Fruit fly (Drosophila melanogaster) whole organism, embryonic: ENCODE results near the gene IKKbeta.

ENCODE experiments used
- ATbp ChIP-seq: fragments of 200-800 bp; sonication (Bioruptor generic); optimal IDR thresholded peaks from 2 replicates; lab custom pipeline; 2017; ENCODE audit warnings: missing biosample characterization, mild to moderate bottlenecking, missing genetic modification characterization, missing genetic modification reagents
- Abd-B ChIP-seq: fragments of 200-800 bp; sonication (Bioruptor generic); optimal IDR thresholded peaks from 2 replicates; lab custom pipeline; 2018; ENCODE audit warnings: missing biosample characterization, mild to moderate bottlenecking, missing genetic modification characterization, moderate library complexity
- CG10366 ChIP-seq: fragments of 200-800 bp; sonication (Bioruptor generic); IDR thresholded peaks from 2 replicates; pipeline ENCODE4 v1.3.6; 2022; ENCODE audit warnings: missing biosample characterization, missing genetic modification characterization
- CG10565 ChIP-seq: fragments of 200-800 bp; sonication (Bioruptor generic); optimal IDR thresholded peaks from 3 replicates; lab custom pipeline; 2016; ENCODE audit warnings: missing biosample characterization, mild to moderate bottlenecking, missing genetic modification characterization
- CG10959 ChIP-seq: fragments of 200-800 bp; sonication (Bioruptor generic); IDR thresholded peaks from 2 replicates; pipeline ENCODE4 v1.3.6; 2022; ENCODE audit warnings: missing biosample characterization, missing genetic modification characterization
- CG11247 ChIP-seq: fragments of 200-800 bp; sonication (Bioruptor generic); IDR thresholded peaks from 2 replicates; pipeline ENCODE4 v1.3.6; 2022; ENCODE audit warnings: missing biosample characterization, missing genetic modification characterization
- CG11456 ChIP-seq: fragments of 200-800 bp; sonication (Bioruptor generic); IDR thresholded peaks from 3 replicates; pipeline ENCODE4 v1.3.6; 2022; ENCODE audit warnings: missing biosample characterization, missing genetic modification characterization
- CG12071 ChIP-seq: fragments of 200-800 bp; sonication (Bioruptor generic); optimal IDR thresholded peaks from 3 replicates; lab custom pipeline; 2018; ENCODE audit warnings: missing biosample characterization, mild to moderate bottlenecking, missing genetic modification characterization
- CG13123 ChIP-seq: fragments of 200-800 bp; sonication (Bioruptor generic); optimal IDR thresholded peaks from 2 replicates; lab custom pipeline; 2016; ENCODE audit warnings: missing biosample characterization, missing genetic modification characterization
- CG13287 ChIP-seq: fragments of 200-800 bp; sonication (Bioruptor generic); IDR thresholded peaks from 2 replicates; pipeline ENCODE4 v1.3.6; 2022; ENCODE audit warnings: missing biosample characterization, missing genetic modification characterization; ENCODE audit not compliant: partially characterized antibody
- CG14710 ChIP-seq: fragments of 200-800 bp; sonication (Bioruptor generic); optimal IDR thresholded peaks from 3 replicates; lab custom pipeline; 2019; ENCODE audit warnings: missing biosample characterization, mild to moderate bottlenecking, missing genetic modification characterization, moderate library complexity
- CG1647 ChIP-seq: fragments of 200-800 bp; sonication (Bioruptor generic); optimal IDR thresholded peaks from 3 replicates; lab custom pipeline; 2016; ENCODE audit warnings: missing biosample characterization, missing genetic modification characterization
- CG2889 ChIP-seq: fragments of 200-800 bp; sonication (Bioruptor generic); IDR thresholded peaks from 3 replicates; pipeline ENCODE4 v1.3.6; 2022; ENCODE audit warnings: missing biosample characterization, missing genetic modification characterization
- CG32532 ChIP-seq: fragments of 200-800 bp; sonication (Bioruptor generic); IDR thresholded peaks from 2 replicates; pipeline ENCODE4 v1.3.6; 2022; ENCODE audit warnings: missing biosample characterization, missing genetic modification characterization
- CG4424 ChIP-seq: fragments of 200-800 bp; sonication (Bioruptor generic); optimal IDR thresholded peaks from 3 replicates; lab custom pipeline; 2016; ENCODE audit warnings: missing biosample characterization, missing genetic modification characterization
- CG7556 ChIP-seq: fragments of 200-800 bp; sonication (Bioruptor generic); optimal IDR thresholded peaks from 2 replicates; lab custom pipeline; 2017; ENCODE audit warnings: missing biosample characterization, mild to moderate bottlenecking, missing genetic modification characterization
- CG8765 ChIP-seq: fragments of 200-800 bp; sonication (Bioruptor generic); IDR thresholded peaks from 2 replicates; pipeline ENCODE4 v1.3.6; 2022; ENCODE audit warnings: missing biosample characterization, missing genetic modification characterization
- CG9609 ChIP-seq: fragments of 200-800 bp; sonication (Bioruptor generic); optimal IDR thresholded peaks from 3 replicates; lab custom pipeline; 2016; ENCODE audit warnings: missing biosample characterization, missing genetic modification characterization
- CG9932 ChIP-seq: fragments of 200-800 bp; sonication (Bioruptor generic); IDR thresholded peaks from 2 replicates; pipeline ENCODE4 v1.3.6; 2022; ENCODE audit warnings: missing biosample characterization, missing genetic modification characterization
- D19B ChIP-seq: fragments of 200-800 bp; sonication (Bioruptor generic); optimal IDR thresholded peaks from 2 replicates; lab custom pipeline; 2017; ENCODE audit warnings: missing biosample characterization, mild to moderate bottlenecking, missing genetic modification characterization
- HLH3B ChIP-seq: fragments of 200-800 bp; sonication (Bioruptor generic); IDR thresholded peaks from 2 replicates; pipeline ENCODE4 v1.3.6; 2022; ENCODE audit warnings: missing biosample characterization, missing genetic modification characterization
- Hmx ChIP-seq: fragments of 200-800 bp; sonication (Bioruptor generic); optimal IDR thresholded peaks from 2 replicates; lab custom pipeline; 2016; ENCODE audit warnings: missing biosample characterization, missing genetic modification characterization
- MESR4 ChIP-seq: fragments of 200-800 bp; sonication (Bioruptor generic); optimal IDR thresholded peaks from 2 replicates; lab custom pipeline; 2018; ENCODE audit warnings: missing biosample characterization, mild to moderate bottlenecking, missing genetic modification characterization, moderate library complexity
- Opbp ChIP-seq: fragments of 200-800 bp; sonication (Bioruptor generic); IDR thresholded peaks from 3 replicates; pipeline ENCODE4 v1.3.6; 2022; ENCODE audit warnings: missing biosample characterization, missing genetic modification characterization; ENCODE audit not compliant: partially characterized antibody
- Spps ChIP-seq: fragments of 200-800 bp; sonication (Bioruptor generic); optimal IDR thresholded peaks from 2 replicates; lab custom pipeline; 2018; ENCODE audit warnings: missing biosample characterization, mild to moderate bottlenecking, missing genetic modification characterization
- ara ChIP-seq: fragments of 200-800 bp; sonication (Bioruptor generic); IDR thresholded peaks from 2 replicates; pipeline ENCODE4 v1.3.6; 2022; ENCODE audit warnings: missing biosample characterization, missing genetic modification characterization
- ase ChIP-seq: fragments of 200-800 bp; sonication (Bioruptor generic); IDR thresholded peaks from 3 replicates; pipeline ENCODE4 v1.3.6; 2022; ENCODE audit warnings: missing biosample characterization, missing genetic modification characterization
- bigmax ChIP-seq: fragments of 200-800 bp; sonication (Bioruptor generic); optimal IDR thresholded peaks from 2 replicates; lab custom pipeline; 2018; ENCODE audit warnings: missing biosample characterization, mild to moderate bottlenecking, missing genetic modification characterization
- dpn ChIP-seq, 2 experiments: fragments of 200-800 bp; sonication (Bioruptor generic); optimal IDR thresholded peaks; 3 replicates each; lab custom pipeline; 2016; ENCODE audit warnings: missing biosample characterization in 2 of 2, missing genetic modification characterization in 2 of 2
- ewg ChIP-seq: fragments of 200-800 bp; sonication (Bioruptor generic); optimal IDR thresholded peaks from 3 replicates; lab custom pipeline; 2017; ENCODE audit warnings: mild to moderate bottlenecking, missing biosample characterization, missing genetic modification reagents, missing genetic modification characterization
- eyg ChIP-seq: fragments of 200-800 bp; sonication (Bioruptor generic); optimal IDR thresholded peaks from 3 replicates; lab custom pipeline; 2016; ENCODE audit warnings: missing biosample characterization, missing genetic modification characterization
- jing ChIP-seq: fragments of 200-800 bp; sonication (Bioruptor generic); optimal IDR thresholded peaks from 2 replicates; lab custom pipeline; 2018; ENCODE audit warnings: missing biosample characterization, mild to moderate bottlenecking, missing genetic modification characterization
- ken ChIP-seq: fragments of 200-800 bp; sonication (Bioruptor generic); IDR thresholded peaks from 3 replicates; pipeline ENCODE4 v1.3.6; 2022; ENCODE audit warnings: missing biosample characterization, missing genetic modification characterization
- lilli ChIP-seq: fragments of 200-800 bp; sonication (Bioruptor generic); optimal IDR thresholded peaks from 3 replicates; lab custom pipeline; 2016; ENCODE audit warnings: missing biosample characterization, missing genetic modification characterization
- mld ChIP-seq: fragments of 200-800 bp; sonication (Bioruptor generic); IDR thresholded peaks from 3 replicates; pipeline ENCODE4 v1.3.6; 2022; ENCODE audit warnings: missing biosample characterization, missing genetic modification characterization; ENCODE audit not compliant: partially characterized antibody
- sens ChIP-seq: fragments of 200-800 bp; sonication (Bioruptor generic); peaks from one replicate; lab custom pipeline; 2016; ENCODE audit warnings: missing biosample characterization, missing genetic modification characterization
- slp2 ChIP-seq: fragments of 200-800 bp; sonication (Bioruptor generic); optimal IDR thresholded peaks from 2 replicates; lab custom pipeline; 2016; ENCODE audit warnings: missing biosample characterization, missing genetic modification characterization
- ssp ChIP-seq: fragments of 200-800 bp; sonication (Bioruptor generic); IDR thresholded peaks from 2 replicates; pipeline ENCODE4 v1.3.6; 2022; ENCODE audit warnings: missing biosample characterization, missing genetic modification characterization
- tin ChIP-seq: fragments of 200-800 bp; sonication (Bioruptor generic); optimal IDR thresholded peaks from 3 replicates; lab custom pipeline; 2016; ENCODE audit warnings: missing biosample characterization, missing genetic modification characterization
- ttk ChIP-seq: fragments of 200-800 bp; sonication (Bioruptor generic); IDR thresholded peaks from 2 replicates; pipeline ENCODE4 v2.1.2; 2022; ENCODE audit warnings: missing biosample characterization, missing genetic modification characterization
- zen2 ChIP-seq: fragments of 200-800 bp; sonication (Bioruptor generic); IDR thresholded peaks from 3 replicates; pipeline ENCODE4 v1.3.6; 2022; ENCODE audit warnings: missing biosample characterization, missing genetic modification characterization; ENCODE audit not compliant: partially characterized antibody

The IKKbeta gene

DNA sequence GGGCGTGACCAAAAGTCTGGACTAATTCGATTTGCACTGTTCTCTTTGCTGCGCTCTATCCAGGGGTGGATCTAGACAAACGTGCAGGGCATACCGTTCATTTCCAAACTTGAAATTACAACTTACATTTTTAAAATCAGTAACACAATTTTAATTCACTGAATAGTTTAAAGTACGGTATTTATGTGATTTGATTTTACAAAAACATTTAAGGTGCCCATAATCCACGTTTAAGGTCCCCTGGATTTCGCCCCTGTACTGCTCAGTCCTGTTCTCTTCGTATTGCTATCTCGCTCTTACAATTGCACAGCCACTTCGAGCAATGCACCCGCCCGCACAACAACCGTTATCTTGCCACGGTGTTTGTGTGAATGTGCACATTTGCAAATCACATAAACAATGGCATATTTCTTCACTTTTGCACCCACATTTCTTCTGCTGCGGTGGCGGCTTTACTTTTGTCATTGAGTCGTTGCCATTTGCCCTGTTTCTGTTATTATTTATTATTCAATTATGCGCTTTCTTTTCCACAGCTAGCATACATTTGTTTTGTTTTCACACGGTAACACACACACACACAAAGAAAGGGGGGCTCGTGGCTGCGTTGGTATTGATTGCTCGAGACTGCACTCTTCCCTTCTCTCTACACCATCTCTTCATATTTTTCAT, 48.6 kb upstream of the IKKbeta start (continued):
- TF ChIP-seq ewg (GFP tag; lab: Kevin White, UChicago) (peak; percentile 56), Hmx (no peak), lilli (GFP tag; lab: Kevin White, UChicago) (peak; percentile 62), dpn (GFP tag; optimal IDR thresholded peaks at IDR 0.05; lab: Kevin White, UChicago) (peak; percentile 75 to 76), eyg (GFP tag; lab: Kevin White, UChicago) (peak; percentile 22), CG14710 (tag; lab: Kevin White, UChicago) (peak; percentile 85), ara (peak; percentile 91), CG7556 (GFP tag; lab: Kevin White, UChicago) (peak; percentile 53), ssp (peak; percentile 66), ken (GFP tag; lab: Robert Waterston, UW) (peak; percentile 79), ase (GFP tag; lab: Robert Waterston, UW) (peak; percentile 65; the same call in 2 of the 3 replicates), CG4424 (peak; percentile 89), CG11247 (GFP tag; lab: Robert Waterston, UW) (peak; percentile 65), CG10366 (GFP tag; lab: Robert Waterston, UW) (peak; percentile 70), bigmax (GFP tag; lab: Kevin White, UChicago) (no peak), Abd-B (GFP tag; lab: Kevin White, UChicago) (peak; percentile 70), CG10565 (GFP tag; lab: Kevin White, UChicago) (peak; percentile 42), zen2 (GFP tag; lab: Robert Waterston, UW) (no peak), CG32532 (peak; percentile 70), sens (GFP tag; lab: Kevin White, UChicago) (peak; percentile 98), CG10959 (GFP tag; lab: Robert Waterston, UW) (peak; percentile 92), Opbp (peak; percentile 62; the same call in 2 of the 3 replicates), CG13287 (GFP tag; lab: Robert Waterston, UW) (no peak), CG2889 (GFP tag; lab: Robert Waterston, UW) (no peak), CG12071 (GFP tag; lab: Kevin White, UChicago) (peak; percentile 24), mld (no peak), CG1647 (GFP tag; lab: Kevin White, UChicago) (peak; percentile 65), D19B (no peak), tin (GFP tag; lab: Kevin White, UChicago) (peak; percentile 80), CG11456 (GFP tag; lab: Robert Waterston, UW) (peak; percentile 56; the same call in 1 of the 3 replicates), CG13123 (GFP tag; lab: Kevin White, UChicago) (no peak), ATbp (GFP tag; lab: Kevin White, UChicago) (peak; percentile 70), ttk (GFP tag; lab: Robert Waterston, UW) (peak; percentile 59; the same call in 1 of the 2 replicates), CG8765 (GFP tag; lab: Robert Waterston, UW) (peak; percentile 84), Spps (tag; lab: Kevin White, UChicago) (peak; percentile 70), MESR4 (no peak), CG9932 (GFP tag; lab: Robert Waterston, UW) (0 out of 2 replicates have a peak, but pooled peaks have one; percentile 24), jing (GFP tag; lab: Kevin White, UChicago) (peak; percentile 60), HLH3B (GFP tag; lab: Robert Waterston, UW) (peak; percentile 77), slp2 (GFP tag; lab: Kevin White, UChicago) (peak; percentile 47), CG9609 (GFP tag; lab: Kevin White, UChicago) (peak; percentile 64)
